Fruit fly (Drosophila melanogaster): ENCODE results near the gene CG3916.

- no peak for TF ChIP-seq CG8478 (optimal IDR thresholded peaks at IDR 0.05)
- no peak for TF ChIP-seq CTCF (optimal IDR thresholded peaks at IDR 0.05)
Measured at dm6 chr3R:12272826-12273225, 43.6 kb downstream of the CG3916 start, which contains the start of gene Sfp87B.
